Worm (Caenorhabditis elegans): ENCODE data around the gene T28A8.8.
A peak's percentile ranks its signal among the peaks of the same experiment; 100 is the strongest.

T28A8.8 gene

DNA sequence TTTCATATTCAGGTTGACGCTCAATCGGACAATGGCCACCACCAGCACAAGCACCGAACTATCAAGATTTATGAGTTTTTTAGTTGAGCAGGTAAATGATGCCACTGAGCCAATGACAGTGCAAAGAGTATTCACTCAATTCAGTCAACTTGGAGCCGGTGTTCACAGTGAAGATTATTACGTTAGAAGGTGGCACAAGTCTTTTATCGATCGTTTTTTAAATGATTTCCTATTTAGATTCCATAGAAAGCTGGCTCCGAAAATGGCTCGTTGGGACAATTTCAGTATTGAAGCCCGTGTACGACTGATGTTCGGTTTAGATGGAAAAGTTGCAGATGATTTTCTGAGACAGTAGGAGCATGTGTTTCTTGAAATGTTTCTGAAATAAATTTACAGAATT lies 1.0 kb upstream of the T28A8.8 start, which contains the start of gene T28A8.5:
TSS of gene T28A8.5 (plus strand) at position 32 of the 400 bp plus-strand sequence.
- peak in 1 of 2 experiments; percentile 60 for TF ChIP-seq unc-62 (GFP tag; optimal IDR thresholded peaks at IDR 0.05 in 1 of 2)
- no peak for TF ChIP-seq unc-62 (tag; optimal IDR thresholded peaks at IDR 0.05)
- TF ChIP-seq unc-130 (GFP tag; optimal IDR thresholded peaks at IDR 0.05) = no peak
- peak; percentile 88 for TF ChIP-seq aha-1 (tag)
- TF ChIP-seq lin-29 (GFP tag; IDR thresholded peaks at IDR 0.05) = no peak

DNA sequence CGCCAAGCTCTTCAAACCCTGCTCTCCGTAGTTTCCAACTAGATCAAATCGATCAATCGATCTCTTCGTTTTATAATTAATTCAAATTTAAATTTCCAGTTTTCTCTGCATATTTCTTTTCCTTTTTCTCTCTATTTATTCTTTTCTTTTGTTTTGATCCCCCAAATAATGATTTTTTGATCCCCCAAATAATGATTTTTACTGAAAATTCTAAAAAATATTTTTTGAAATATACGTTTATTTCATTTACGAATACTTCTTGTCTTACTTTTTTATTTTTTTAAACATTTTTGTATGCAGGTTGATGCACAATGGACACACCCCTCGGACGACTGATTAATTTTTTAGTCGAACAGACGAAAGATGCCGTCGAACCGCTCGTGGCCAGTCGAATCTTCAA lies 766 bp downstream of the T28A8.8 start, which contains the start of gene T28A8.4:
TSS of gene T28A8.4 (plus strand) at position 301 of the 400 bp plus-strand sequence.
- TF ChIP-seq mep-1 (tag; optimal IDR thresholded peaks at IDR 0.05) (no peak), nhr-6 (tag; optimal IDR thresholded peaks at IDR 0.05) (no peak), rbr-2 (tag; optimal IDR thresholded peaks at IDR 0.05) (no peak)

DNA sequence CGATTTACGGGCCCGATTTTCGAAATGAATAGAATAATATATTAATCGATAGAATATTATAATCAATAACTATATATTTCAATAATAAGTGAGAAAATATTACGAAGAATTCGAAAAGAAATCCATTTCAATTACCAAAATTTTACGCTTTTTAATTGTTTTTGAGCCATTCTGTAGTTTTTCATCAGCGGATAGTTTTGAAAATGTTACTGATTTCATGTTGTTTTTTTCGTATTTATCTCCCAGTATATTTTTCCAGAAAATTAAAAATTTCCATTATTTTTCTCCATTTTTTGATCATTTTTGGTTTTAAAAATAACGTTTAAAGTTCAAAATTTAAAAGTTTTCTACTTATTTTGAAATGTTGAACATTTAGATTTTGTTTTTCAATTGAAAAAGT lies 3.1 kb downstream of the T28A8.8 start, which contains the start of gene T28A8.3:
TSS of gene T28A8.3 (plus strand) at position 301 of the 400 bp plus-strand sequence.
- TF ChIP-seq ceh-82 (tag; optimal IDR thresholded peaks at IDR 0.05) = no peak
- TF ChIP-seq php-3 (GFP tag; IDR thresholded peaks at IDR 0.05) = no peak
- TF ChIP-seq T20F7.1 (GFP tag; optimal IDR thresholded peaks at IDR 0.05) = no peak
- TF ChIP-seq nhr-237 (tag; optimal IDR thresholded peaks at IDR 0.05) = no peak
- TF ChIP-seq cey-2 (tag; optimal IDR thresholded peaks at IDR 0.05; ENCODE audit: borderline replicate concordance, insufficient read depth) = no peak
- TF ChIP-seq set-16 (GFP tag; IDR thresholded peaks at IDR 0.05) = no peak
- TF ChIP-seq ceh-44 (GFP tag; IDR thresholded peaks at IDR 0.05) = no peak
- TF ChIP-seq jun-1 (tag; optimal IDR thresholded peaks at IDR 0.05) = no peak
- no peak for TF ChIP-seq duxl-1 (tag; optimal IDR thresholded peaks at IDR 0.05; ENCODE audit: poor library complexity)
- TF ChIP-seq nhr-10 (tag; optimal IDR thresholded peaks at IDR 0.05) = no peak
- no peak for TF ChIP-seq egl-27 (tag; optimal IDR thresholded peaks at IDR 0.05)
- TF ChIP-seq attf-4 (tag; optimal IDR thresholded peaks at IDR 0.05) = no peak
- no peak for TF ChIP-seq F49E8.2 (tag; optimal IDR thresholded peaks at IDR 0.05; ENCODE audit: borderline replicate concordance)
- no peak for TF ChIP-seq nhr-76 (tag; optimal IDR thresholded peaks at IDR 0.05)
- no peak for TF ChIP-seq daf-12 (tag; optimal IDR thresholded peaks at IDR 0.05)
- TF ChIP-seq rbr-2 (tag; optimal IDR thresholded peaks at IDR 0.05) = no peak
- no peak for TF ChIP-seq egl-43 (GFP tag; IDR thresholded peaks at IDR 0.05)
- no peak for TF ChIP-seq dve-1 (tag; optimal IDR thresholded peaks at IDR 0.05; ENCODE audit: insufficient read depth)
- TF ChIP-seq mep-1 (tag; optimal IDR thresholded peaks at IDR 0.05) = no peak

DNA sequence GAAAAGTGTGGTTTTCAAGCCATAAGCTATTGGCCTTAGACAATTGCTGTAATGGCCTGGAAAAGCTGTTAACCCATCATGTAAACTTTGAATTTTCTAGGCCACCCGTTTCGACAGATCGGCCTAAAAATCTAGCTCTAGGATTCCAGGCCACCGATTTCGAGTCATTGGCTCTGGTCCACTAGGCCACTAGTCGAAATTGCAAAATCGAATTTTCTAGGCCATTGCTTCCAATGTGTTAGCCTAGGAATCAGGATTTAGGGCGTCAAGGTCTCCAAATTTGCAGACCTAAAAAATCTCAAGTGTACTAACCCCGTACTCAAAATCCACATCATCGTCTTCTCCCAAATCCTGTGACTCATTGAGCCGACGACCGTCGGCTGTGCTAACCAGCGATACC lies 8.1 kb downstream of the T28A8.8 start:
- TF ChIP-seq pha-4 (GFP tag; IDR thresholded peaks at IDR 0.05) (no peak), pha-4 (tag; optimal IDR thresholded peaks at IDR 0.05) (no peak), aha-1 (tag) (peak; percentile 94), gei-8 (GFP tag; optimal IDR thresholded peaks at IDR 0.05) (no peak), dmd-8 (GFP tag; IDR thresholded peaks at IDR 0.05) (no peak)

DNA sequence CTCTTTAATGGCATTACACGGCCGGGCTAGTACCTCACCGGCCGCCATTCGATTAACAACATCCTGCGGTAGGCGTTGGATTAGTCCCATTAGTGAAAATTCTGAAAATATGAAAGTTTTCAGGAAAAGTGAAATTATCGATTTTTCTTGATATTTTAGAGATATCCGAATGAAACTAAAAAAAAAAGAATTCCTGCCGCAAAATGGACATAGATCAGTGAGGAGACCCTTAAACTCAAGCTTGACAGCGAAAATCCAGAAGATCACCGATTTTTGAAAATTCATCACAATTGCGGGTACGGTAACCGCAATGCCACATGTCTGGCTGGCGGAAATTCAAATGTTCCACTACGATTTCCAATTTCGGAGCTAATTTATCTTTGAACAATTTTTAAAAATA lies 11.9 kb downstream of the T28A8.8 start, which contains the start of gene mlh-1:
TSS of gene mlh-1 (minus strand) at position 101 of the 400 bp plus-strand sequence.
- TF ChIP-seq ceh-20 (GFP tag; IDR thresholded peaks at IDR 0.05) (no peak), ZK546.5 (tag; optimal IDR thresholded peaks at IDR 0.05) (no peak), zip-2 (tag; optimal IDR thresholded peaks at IDR 0.05) (no peak), Y48G9A.11 (GFP tag; IDR thresholded peaks at IDR 0.05) (0 out of 2 replicates have a peak, but pooled peaks have one; percentile 45), ZK337.2 (GFP tag; IDR thresholded peaks at IDR 0.05) (no peak), lin-38 (GFP tag; IDR thresholded peaks at IDR 0.05) (no peak), zfp-3 (GFP tag; conservative IDR thresholded peaks at IDR 0.05) (0 out of 2 replicates have a peak, but pooled peaks have one; percentile 34)
